Worm (Caenorhabditis elegans): ENCODE measurements around the gene sqst-2.

Gene sqst-2

DNA sequence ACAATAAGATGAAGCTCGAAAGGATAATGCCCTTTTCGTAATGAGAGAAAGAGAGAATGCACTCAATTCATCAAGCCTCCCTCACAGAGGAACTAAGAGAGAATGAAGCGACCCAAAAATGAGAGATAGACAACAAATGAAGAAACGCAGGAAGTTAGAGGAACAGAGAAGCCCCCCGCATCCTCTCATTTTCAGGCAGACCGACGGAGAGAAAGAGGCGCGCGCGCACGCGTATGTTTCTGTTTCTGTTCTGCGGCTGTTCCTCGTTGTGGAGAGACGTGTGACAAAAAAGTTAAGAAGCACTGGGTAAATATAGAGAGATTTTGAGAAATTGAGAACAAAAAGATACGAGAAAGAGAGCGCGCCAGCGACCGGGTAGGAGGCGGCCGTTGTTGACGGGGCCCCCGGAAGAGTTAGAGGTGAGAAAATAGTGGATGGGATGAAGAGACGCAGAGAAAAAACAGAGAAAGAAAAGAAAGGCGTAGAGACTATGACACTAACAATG lies 8.8 kb downstream of the sqst-2 start (continued):
- TF ChIP-seq mep-1 (tag; optimal IDR thresholded peaks at IDR 0.05) (peak; percentile 82), lsy-2 (tag; optimal IDR thresholded peaks at IDR 0.05) (peak; percentile 75 to 78), efl-1 (optimal IDR thresholded peaks at IDR 0.05) (peak; percentile 69 to 80), efl-1 (GFP tag; optimal IDR thresholded peaks at IDR 0.05 in 1 of 2) (peak; percentile 18 to 92), grh-1 (GFP tag; IDR thresholded peaks at IDR 0.05) (peak; percentile 53; the same call in 1 of the 2 replicates), mab-9 (GFP tag; IDR thresholded peaks at IDR 0.05) (no peak), ama-1 (optimal IDR thresholded peaks at IDR 0.05) (no peak), skn-1 (tag; optimal IDR thresholded peaks at IDR 0.05) (peak; percentile 69), ces-1 (GFP tag; optimal IDR thresholded peaks at IDR 0.05) (no peak), swsn-7 (tag; optimal IDR thresholded peaks at IDR 0.05) (peak; percentile 87), sox-4 (tag; optimal IDR thresholded peaks at IDR 0.05) (peak; percentile 40), pag-3 (tag; optimal IDR thresholded peaks at IDR 0.05; ENCODE audit: borderline replicate concordance, insufficient read depth) (peak; percentile 3), nhr-19 (GFP tag; conservative IDR thresholded peaks at IDR 0.05) (peak; percentile 80), aly-2 (tag; optimal IDR thresholded peaks at IDR 0.05) (no peak), nhr-237 (tag; optimal IDR thresholded peaks at IDR 0.05) (no peak), nhr-47 (tag; optimal IDR thresholded peaks at IDR 0.05) (peak; percentile 85), jun-1 (tag; optimal IDR thresholded peaks at IDR 0.05) (peak; percentile 80), lin-15B (tag; optimal IDR thresholded peaks at IDR 0.05) (no peak), ets-5 (GFP tag; IDR thresholded peaks at IDR 0.05) (no peak), nhr-28 (tag; optimal IDR thresholded peaks at IDR 0.05) (no peak), unc-30 (tag; optimal IDR thresholded peaks at IDR 0.05) (no peak), fos-1 (tag; optimal IDR thresholded peaks at IDR 0.05) (peak; percentile 15), snpc-4 (tag; optimal IDR thresholded peaks at IDR 0.05) (peak; percentile 81), unc-86 (tag; optimal IDR thresholded peaks at IDR 0.05) (peak; percentile 85), fkh-4 (tag; optimal IDR thresholded peaks at IDR 0.05; ENCODE audit: borderline replicate concordance) (peak; percentile 54), ztf-11 (tag; optimal IDR thresholded peaks at IDR 0.05) (peak in 1 of 2 experiments; percentile 53), pqm-1 (tag; optimal IDR thresholded peaks at IDR 0.05) (no peak), ceh-88 (GFP tag; IDR thresholded peaks at IDR 0.05) (peak; percentile 66; the same call in 1 of the 2 replicates), irx-1 (tag; optimal IDR thresholded peaks at IDR 0.05) (peak; percentile 53), C16A3.4 (tag; optimal IDR thresholded peaks at IDR 0.05) (peak; percentile 44), egl-27 (tag; optimal IDR thresholded peaks at IDR 0.05) (peak; percentile 77 to 79), ztf-4 (tag; optimal IDR thresholded peaks at IDR 0.05) (peak; percentile 73), nhr-12 (tag; optimal IDR thresholded peaks at IDR 0.05) (no peak), nhr-11 (tag; optimal IDR thresholded peaks at IDR 0.05) (peak; percentile 71), nhr-90 (tag; optimal IDR thresholded peaks at IDR 0.05; ENCODE audit: poor library complexity) (peak; percentile 67), elt-2 (tag; optimal IDR thresholded peaks at IDR 0.05) (peak; percentile 33), ceh-82 (tag; optimal IDR thresholded peaks at IDR 0.05) (peak; percentile 48 to 82 (median 62)), lin-39 (tag; optimal IDR thresholded peaks at IDR 0.05) (peak; percentile 47), egl-13 (tag; optimal IDR thresholded peaks at IDR 0.05) (peak; percentile 59), aha-1 (tag; optimal IDR thresholded peaks at IDR 0.05) (peak; percentile 32), tbx-2 (tag; optimal IDR thresholded peaks at IDR 0.05) (peak; percentile 89)

DNA sequence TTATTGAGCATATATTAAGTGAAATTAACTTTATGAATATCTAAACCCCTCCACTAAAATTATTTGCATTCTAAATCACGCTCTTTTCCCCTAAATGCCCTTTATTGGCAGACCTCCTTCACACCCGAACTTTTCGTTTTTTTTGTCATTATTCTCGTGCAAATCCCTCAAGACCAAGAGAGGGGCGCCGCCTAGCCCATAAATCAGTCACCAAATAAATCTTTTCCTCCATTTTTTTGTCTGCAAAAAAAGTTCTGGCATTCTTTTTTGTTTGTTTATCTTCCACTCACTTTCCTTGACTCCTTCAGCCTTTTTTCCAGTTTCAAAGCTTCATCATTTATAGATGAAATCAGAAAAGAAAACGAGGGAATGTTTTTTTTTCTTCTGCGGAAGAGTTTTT lies 9.9 kb downstream of the sqst-2 start:
- no peak for TF ChIP-seq tbx-2 (tag; optimal IDR thresholded peaks at IDR 0.05)
- TF ChIP-seq grh-1 (GFP tag; IDR thresholded peaks at IDR 0.05), result no peak
- TF ChIP-seq mep-1 (tag; optimal IDR thresholded peaks at IDR 0.05), result peak; percentile 7
- no peak for TF ChIP-seq efl-1 (optimal IDR thresholded peaks at IDR 0.05)
- no peak for TF ChIP-seq efl-1 (GFP tag; optimal IDR thresholded peaks at IDR 0.05 in 1 of 2)
- no peak for TF ChIP-seq unc-86 (tag; optimal IDR thresholded peaks at IDR 0.05)
- TF ChIP-seq jun-1 (tag; optimal IDR thresholded peaks at IDR 0.05), result no peak
- peak; percentile 46 for TF ChIP-seq lin-14 (GFP tag; optimal IDR thresholded peaks at IDR 0.05)
- no peak for TF ChIP-seq ceh-8 (GFP tag; optimal IDR thresholded peaks at IDR 0.05)
- no peak for TF ChIP-seq xbp-1 (tag; optimal IDR thresholded peaks at IDR 0.05)

All from whole organism, L1 larva.